Fruit fly (Drosophila melanogaster): ENCODE measurements around the gene CG18304.

Gene CG18304

dm6 chr2L:6942714-6943113, at the start of gene CG18304:
Gene CG18304, minus strand, starts transcription at chr2L:6942814.
- no peak for TF ChIP-seq Vsx2 (GFP tag; optimal IDR thresholded peaks at IDR 0.05; ENCODE audit: partially characterized antibody)
- no peak for TF ChIP-seq dsf (GFP tag; optimal IDR thresholded peaks at IDR 0.05; ENCODE audit: borderline replicate concordance)
- no peak for TF ChIP-seq Dfd (GFP tag; optimal IDR thresholded peaks at IDR 0.05)
- no peak for TF ChIP-seq Myc (optimal IDR thresholded peaks at IDR 0.05)
- TF ChIP-seq tai (GFP tag; optimal IDR thresholded peaks at IDR 0.05) = no peak
- no peak for TF ChIP-seq br (GFP tag; optimal IDR thresholded peaks at IDR 0.05)

dm6 chr2L:6991085-6991484, 48.5 kb upstream of the CG18304 start:
- no peak for TF ChIP-seq OdsH (GFP tag; optimal IDR thresholded peaks at IDR 0.05)
- TF ChIP-seq CrebA (GFP tag; optimal IDR thresholded peaks at IDR 0.05; ENCODE audit: borderline replicate concordance) = no peak
- no peak for TF ChIP-seq dmrt93B (GFP tag; optimal IDR thresholded peaks at IDR 0.05)
- TF ChIP-seq usp (GFP tag; optimal IDR thresholded peaks at IDR 0.05) = no peak
- peak; percentile 20 for TF ChIP-seq h (GFP tag; optimal IDR thresholded peaks at IDR 0.05)
- TF ChIP-seq fru (GFP tag; optimal IDR thresholded peaks at IDR 0.05) = peak; percentile 45
- peak in 1 of 2 experiments; percentile 24 for TF ChIP-seq foxo (GFP tag; optimal IDR thresholded peaks at IDR 0.05)
- TF ChIP-seq rgr (GFP tag; optimal IDR thresholded peaks at IDR 0.05) = peak; percentile 3

DNA sequence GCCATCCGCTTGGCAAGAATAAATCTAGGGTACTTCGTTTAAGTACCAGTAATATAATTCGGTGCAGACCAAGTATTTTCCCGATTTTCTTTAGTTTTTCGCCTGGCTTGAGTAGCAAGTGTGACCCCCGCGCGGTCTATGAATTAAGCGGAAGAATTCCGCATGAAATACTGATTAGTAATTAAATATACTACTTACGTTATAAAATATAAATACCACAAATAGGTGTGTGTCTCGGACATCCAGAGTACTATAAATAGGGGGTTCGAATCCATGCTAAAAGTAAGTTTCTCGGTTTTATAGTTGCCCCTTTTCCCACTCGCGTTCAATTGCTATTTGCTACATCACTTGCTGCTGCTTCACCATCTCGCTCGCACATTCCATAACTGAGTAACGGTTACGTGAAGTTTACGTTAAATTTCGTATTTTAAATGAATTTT, 29.0 kb upstream of the CG18304 start, which contains the start of gene snRNP-U1-70K:
Gene snRNP-U1-70K, minus strand, starts transcription at position 141 of the 440 bp plus-strand sequence.
- peak in 1 of 2 experiments; percentile 70 for TF ChIP-seq dl (GFP tag; optimal IDR thresholded peaks at IDR 0.05; ENCODE audit: insufficient read depth in 1 of 2, partially characterized antibody in 2 of 2)
- TF ChIP-seq Dif (GFP tag; optimal IDR thresholded peaks at IDR 0.05; ENCODE audit: partially characterized antibody) = peak; percentile 92
- no peak for TF ChIP-seq HLH106 (tag; optimal IDR thresholded peaks at IDR 0.05)
- no peak for TF ChIP-seq Mio (GFP tag; optimal IDR thresholded peaks at IDR 0.05)
- TF ChIP-seq fru (GFP tag; optimal IDR thresholded peaks at IDR 0.05) = peak; percentile 66
- TF ChIP-seq Hr78 (GFP tag; optimal IDR thresholded peaks at IDR 0.05) = no peak
- no peak for TF ChIP-seq Jra (GFP tag; optimal IDR thresholded peaks at IDR 0.05)
- no peak for TF ChIP-seq tai (GFP tag; optimal IDR thresholded peaks at IDR 0.05)
- no peak for TF ChIP-seq brk (GFP tag; optimal IDR thresholded peaks at IDR 0.05)
- TF ChIP-seq rgr (GFP tag; optimal IDR thresholded peaks at IDR 0.05) = no peak
- no peak for TF ChIP-seq Hr83 (GFP tag; optimal IDR thresholded peaks at IDR 0.05; ENCODE audit: poor library complexity, severe bottlenecking)
- no peak for TF ChIP-seq sv (GFP tag; optimal IDR thresholded peaks at IDR 0.05)
- no peak for TF ChIP-seq psq (GFP tag; optimal IDR thresholded peaks at IDR 0.05)
- peak; percentile 76 for TF ChIP-seq Myc (optimal IDR thresholded peaks at IDR 0.05)
- TF ChIP-seq Rel (GFP tag; optimal IDR thresholded peaks at IDR 0.05) = no peak
- TF ChIP-seq Rel (tag; optimal IDR thresholded peaks at IDR 0.05) = peak; percentile 39

DNA sequence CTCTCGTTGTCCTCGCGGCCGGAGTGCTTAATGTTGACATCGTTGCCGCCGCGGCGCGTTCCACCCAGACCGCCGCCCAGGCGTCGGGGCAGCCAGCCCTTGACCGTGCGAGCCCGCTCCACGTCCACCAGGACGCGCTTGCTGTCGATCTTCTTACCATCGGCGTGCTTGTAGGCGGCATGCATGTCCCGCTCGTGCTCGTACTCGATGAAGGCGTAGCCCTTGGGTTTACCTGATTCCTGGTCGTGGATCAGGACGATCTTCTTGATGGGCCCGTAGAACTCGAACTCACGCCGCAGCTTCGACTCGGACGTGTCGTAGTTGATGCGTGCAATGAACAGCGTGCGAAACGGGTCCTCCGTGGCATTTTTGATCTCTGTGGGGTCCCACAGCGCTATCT, 28.2 kb upstream of the CG18304 start:
- TF ChIP-seq dl (GFP tag; optimal IDR thresholded peaks at IDR 0.05; ENCODE audit: insufficient read depth in 1 of 2, partially characterized antibody in 2 of 2) (no peak), h (GFP tag; optimal IDR thresholded peaks at IDR 0.05) (no peak), sage (GFP tag; optimal IDR thresholded peaks at IDR 0.05) (no peak), Sp1 (GFP tag; optimal IDR thresholded peaks at IDR 0.05) (no peak), OdsH (GFP tag; optimal IDR thresholded peaks at IDR 0.05) (no peak), Jra (GFP tag; optimal IDR thresholded peaks at IDR 0.05) (no peak), Vsx2 (GFP tag; optimal IDR thresholded peaks at IDR 0.05; ENCODE audit: partially characterized antibody) (no peak), sv (GFP tag; optimal IDR thresholded peaks at IDR 0.05) (no peak), brk (GFP tag; optimal IDR thresholded peaks at IDR 0.05) (no peak), pan (optimal IDR thresholded peaks at IDR 0.05) (no peak), dmrt93B (GFP tag; optimal IDR thresholded peaks at IDR 0.05) (no peak), dsf (GFP tag; optimal IDR thresholded peaks at IDR 0.05; ENCODE audit: borderline replicate concordance) (no peak), Dfd (GFP tag; optimal IDR thresholded peaks at IDR 0.05) (no peak), Hnf4 (GFP tag; optimal IDR thresholded peaks at IDR 0.05) (no peak), HLH106 (tag; optimal IDR thresholded peaks at IDR 0.05) (no peak), lola (GFP tag; optimal IDR thresholded peaks at IDR 0.05) (no peak), CG9705 (GFP tag; optimal IDR thresholded peaks at IDR 0.05) (no peak)

dm6 chr2L:6968013-6968517, 25.5 kb upstream of the CG18304 start:
- TF ChIP-seq N (GFP tag; optimal IDR thresholded peaks at IDR 0.05) (no peak), fru (GFP tag; optimal IDR thresholded peaks at IDR 0.05) (peak; percentile 53), Hr83 (GFP tag; optimal IDR thresholded peaks at IDR 0.05; ENCODE audit: poor library complexity, severe bottlenecking) (peak; percentile 39), Hnf4 (GFP tag; optimal IDR thresholded peaks at IDR 0.05) (no peak), Mio (GFP tag; optimal IDR thresholded peaks at IDR 0.05) (no peak), ey (GFP tag; optimal IDR thresholded peaks at IDR 0.05) (peak; percentile 23), br (GFP tag; optimal IDR thresholded peaks at IDR 0.05) (no peak), CG32264 (GFP tag; optimal IDR thresholded peaks at IDR 0.05) (peak; percentile 7), jim (GFP tag; optimal IDR thresholded peaks at IDR 0.05) (no peak), woc (GFP tag; optimal IDR thresholded peaks at IDR 0.05) (peak; percentile 82), dl (GFP tag; optimal IDR thresholded peaks at IDR 0.05; ENCODE audit: insufficient read depth in 1 of 2, partially characterized antibody in 2 of 2) (no peak), tai (GFP tag; optimal IDR thresholded peaks at IDR 0.05) (no peak), Sp1 (GFP tag; optimal IDR thresholded peaks at IDR 0.05) (peak; percentile 32), Vsx2 (GFP tag; optimal IDR thresholded peaks at IDR 0.05; ENCODE audit: partially characterized antibody) (no peak), Dif (GFP tag; optimal IDR thresholded peaks at IDR 0.05; ENCODE audit: partially characterized antibody) (no peak), GATAd (GFP tag; optimal IDR thresholded peaks at IDR 0.05) (no peak), psq (GFP tag; optimal IDR thresholded peaks at IDR 0.05) (peak; percentile 11), HLH106 (tag; optimal IDR thresholded peaks at IDR 0.05) (no peak), Abd-B (GFP tag; optimal IDR thresholded peaks at IDR 0.05) (no peak), sv (GFP tag; optimal IDR thresholded peaks at IDR 0.05) (peak; percentile 13), usp (GFP tag; optimal IDR thresholded peaks at IDR 0.05) (no peak), dmrt93B (GFP tag; optimal IDR thresholded peaks at IDR 0.05) (no peak), rgr (GFP tag; optimal IDR thresholded peaks at IDR 0.05) (peak; percentile 56)

Measured in whole organism, wandering third instar larva.